Fruit fly (Drosophila melanogaster) whole organism, embryonic: ENCODE measurements around the gene CG10435.

ENCODE experiments used
- Abd-B ChIP-seq: fragments of 200-800 bp; sonication (Bioruptor generic); optimal IDR thresholded peaks from 2 replicates; lab custom pipeline; 2018; ENCODE audit warnings: missing biosample characterization, mild to moderate bottlenecking, missing genetic modification characterization, moderate library complexity
- Asciz ChIP-seq: fragments of 200-800 bp; sonication (Bioruptor generic); optimal IDR thresholded peaks from 2 replicates; lab custom pipeline; 2017; ENCODE audit warnings: missing biosample characterization, mild to moderate bottlenecking, missing genetic modification characterization, missing genetic modification reagents
- Blimp-1 ChIP-seq: fragments of 200-800 bp; sonication (Bioruptor generic); optimal IDR thresholded peaks from 3 replicates; lab custom pipeline; 2018; ENCODE audit warnings: missing biosample characterization, missing genetic modification characterization, mild to moderate bottlenecking, moderate library complexity, missing genetic modification reagents
- CG1024 ChIP-seq: fragments of 200-800 bp; sonication (Bioruptor generic); IDR thresholded peaks from 2 replicates; pipeline ENCODE4 v1.3.6; 2022; ENCODE audit warnings: missing biosample characterization, missing genetic modification characterization
- CG10543 ChIP-seq: fragments of 200-800 bp; sonication (Bioruptor generic); optimal IDR thresholded peaks from 3 replicates; lab custom pipeline; 2017; ENCODE audit warnings: missing biosample characterization, mild to moderate bottlenecking, missing genetic modification characterization, moderate library complexity
- CG11560 ChIP-seq: fragments of 200-800 bp; sonication (Bioruptor generic); IDR thresholded peaks from 3 replicates; pipeline ENCODE4 v1.3.6; 2022; ENCODE audit warnings: missing biosample characterization, missing genetic modification characterization
- CG12391 ChIP-seq: fragments of 200-800 bp; sonication (Bioruptor generic); optimal IDR thresholded peaks from 3 replicates; lab custom pipeline; 2018; ENCODE audit warnings: missing biosample characterization, mild to moderate bottlenecking, missing genetic modification characterization, moderate library complexity
- CG12942 ChIP-seq: fragments of 200-800 bp; sonication (Bioruptor generic); optimal IDR thresholded peaks from 3 replicates; lab custom pipeline; 2016; ENCODE audit warnings: missing biosample characterization, missing genetic modification characterization
- CG13624 ChIP-seq: fragments of 200-800 bp; sonication (Bioruptor generic); optimal IDR thresholded peaks from 2 replicates; lab custom pipeline; 2016; ENCODE audit warnings: missing biosample characterization, missing genetic modification characterization
- CG1603 ChIP-seq: fragments of 200-800 bp; sonication (Bioruptor generic); optimal IDR thresholded peaks from 2 replicates; lab custom pipeline; 2019; ENCODE audit warnings: missing biosample characterization, mild to moderate bottlenecking, missing genetic modification characterization, moderate library complexity
- CG17829 ChIP-seq: fragments of 200-800 bp; optimal IDR thresholded peaks from 2 replicates; lab custom pipeline; 2019; ENCODE audit warnings: missing biosample characterization, mild to moderate bottlenecking, missing genetic modification characterization, moderate library complexity
- CG2129 ChIP-seq: fragments of 200-800 bp; sonication (Bioruptor generic); IDR thresholded peaks from 2 replicates; pipeline ENCODE4 v1.3.6; 2022; ENCODE audit warnings: missing biosample characterization, missing genetic modification characterization; ENCODE audit not compliant: partially characterized antibody
- CG2199 ChIP-seq: fragments of 200-800 bp; sonication (Bioruptor generic); IDR thresholded peaks from 3 replicates; pipeline ENCODE4 v1.3.6; 2022; ENCODE audit warnings: missing biosample characterization, missing genetic modification characterization
- CG42726 ChIP-seq: fragments of 200-800 bp; sonication (Bioruptor generic); IDR thresholded peaks from 2 replicates; pipeline ENCODE4 v1.3.6; 2022; ENCODE audit warnings: missing biosample characterization, missing genetic modification characterization; ENCODE audit not compliant: partially characterized antibody
- CG4360 ChIP-seq: fragments of 200-800 bp; sonication (Bioruptor generic); IDR thresholded peaks from 2 replicates; pipeline ENCODE4 v1.3.6; 2022; ENCODE audit warnings: missing biosample characterization, missing genetic modification characterization
- CG5953 ChIP-seq: fragments of 200-800 bp; sonication (Bioruptor generic); IDR thresholded peaks from 2 replicates; pipeline ENCODE4 v1.3.6; 2022; ENCODE audit warnings: missing biosample characterization, missing genetic modification characterization
- CG9727 ChIP-seq: fragments of 200-800 bp; sonication (Bioruptor generic); optimal IDR thresholded peaks from 3 replicates; lab custom pipeline; 2017; ENCODE audit warnings: missing biosample characterization, mild to moderate bottlenecking, missing genetic modification characterization
- Deaf1 ChIP-seq: fragments of 200-800 bp; optimal IDR thresholded peaks from 3 replicates; lab custom pipeline; 2019; ENCODE audit warnings: missing biosample characterization, mild to moderate bottlenecking, missing genetic modification characterization, moderate library complexity
- Gsc ChIP-seq: fragments of 200-800 bp; sonication (Bioruptor generic); IDR thresholded peaks from 2 replicates; pipeline ENCODE4 v1.3.6; 2022; ENCODE audit warnings: missing biosample characterization, missing genetic modification characterization
- Gug ChIP-seq: fragments of 200-800 bp; sonication (Bioruptor generic); IDR thresholded peaks from 4 replicates; pipeline ENCODE4 v1.3.6; 2022; ENCODE audit warnings: missing biosample characterization, missing genetic modification characterization
- H2.0 ChIP-seq: fragments of 200-800 bp; sonication (Bioruptor generic); IDR thresholded peaks from 2 replicates; pipeline ENCODE4 v1.3.6; 2022; ENCODE audit warnings: missing biosample characterization, missing genetic modification characterization
- HHEX ChIP-seq: fragments of 200-800 bp; sonication (Bioruptor generic); optimal IDR thresholded peaks from 3 replicates; lab custom pipeline; 2017; ENCODE audit warnings: missing biosample characterization, mild to moderate bottlenecking, missing genetic modification characterization, missing genetic modification reagents
- HLH54F ChIP-seq: fragments of 200-800 bp; sonication (Bioruptor generic); optimal IDR thresholded peaks from 3 replicates; lab custom pipeline; 2016; ENCODE audit warnings: missing biosample characterization, missing genetic modification characterization
- Lpt ChIP-seq: fragments of >200 bp; optimal IDR thresholded peaks from 2 replicates; lab custom pipeline; 2018; ENCODE audit warnings: missing biosample characterization, missing genetic modification characterization
- NC2α ChIP-seq: fragments of 200-800 bp; sonication (Bioruptor generic); optimal IDR thresholded peaks from 2 replicates; lab custom pipeline; 2016; ENCODE audit warnings: missing biosample characterization, missing genetic modification characterization
- Nf-YB ChIP-seq: fragments of 200-800 bp; sonication (Bioruptor generic); optimal IDR thresholded peaks from 3 replicates; lab custom pipeline; 2019; ENCODE audit warnings: missing biosample characterization, mild to moderate bottlenecking, missing genetic modification characterization, moderate library complexity
- Nf-YC ChIP-seq: fragments of 200-800 bp; optimal IDR thresholded peaks from 3 replicates; lab custom pipeline; 2019; ENCODE audit warnings: missing biosample characterization, mild to moderate bottlenecking, missing genetic modification characterization, moderate library complexity
- Opbp ChIP-seq: fragments of 200-800 bp; sonication (Bioruptor generic); IDR thresholded peaks from 3 replicates; pipeline ENCODE4 v1.3.6; 2022; ENCODE audit warnings: missing biosample characterization, missing genetic modification characterization; ENCODE audit not compliant: partially characterized antibody
- Sry-δ ChIP-seq: fragments of 200-800 bp; sonication (Bioruptor generic); optimal IDR thresholded peaks from 2 replicates; lab custom pipeline; 2016; ENCODE audit warnings: missing biosample characterization, missing genetic modification characterization
- chm ChIP-seq: fragments of 200-800 bp; sonication (Bioruptor generic); IDR thresholded peaks from 2 replicates; pipeline ENCODE4 v1.3.6; 2022; ENCODE audit warnings: missing biosample characterization, missing genetic modification characterization
- fu2 ChIP-seq: fragments of 200-800 bp; sonication (Bioruptor generic); optimal IDR thresholded peaks from 2 replicates; lab custom pipeline; 2016; ENCODE audit warnings: missing biosample characterization, missing genetic modification characterization
- grn ChIP-seq: fragments of 200-800 bp; sonication (Bioruptor generic); optimal IDR thresholded peaks from 3 replicates; lab custom pipeline; 2017; ENCODE audit warnings: missing biosample characterization, missing genetic modification characterization
- gt ChIP-seq: fragments of 200-800 bp; sonication (Bioruptor generic); IDR thresholded peaks from 2 replicates; pipeline ENCODE4 v1.3.6; 2022; ENCODE audit warnings: missing biosample characterization, missing genetic modification characterization
- jigr1 ChIP-seq: fragments of 200-800 bp; sonication (Bioruptor generic); IDR thresholded peaks from 3 replicates; pipeline ENCODE4 v1.3.6; 2022; ENCODE audit warnings: missing biosample characterization, missing genetic modification characterization
- lov ChIP-seq, 2 experiments: fragments of 200-800 bp in 1 of 2; fragments of >200 bp in 1 of 2; sonication (Bioruptor generic) in 1 of 2; IDR thresholded peaks in 1 of 2; optimal IDR thresholded peaks in 1 of 2; 2 replicates in 1 of 2; 3 replicates in 1 of 2; pipeline versions ENCODE4 v1.3.6 to Lab custom; 2017 to 2022; ENCODE audit warnings: missing biosample characterization in 1 of 2, missing genetic modification characterization in 1 of 2
- mld ChIP-seq: fragments of 200-800 bp; sonication (Bioruptor generic); IDR thresholded peaks from 3 replicates; pipeline ENCODE4 v1.3.6; 2022; ENCODE audit warnings: missing biosample characterization, missing genetic modification characterization; ENCODE audit not compliant: partially characterized antibody
- nmo ChIP-seq: fragments of 200-800 bp; sonication (Bioruptor generic); optimal IDR thresholded peaks from 2 replicates; lab custom pipeline; 2018; ENCODE audit warnings: missing biosample characterization, mild to moderate bottlenecking, missing genetic modification characterization, moderate library complexity
- oc ChIP-seq: fragments of 200-800 bp; sonication (Bioruptor generic); optimal IDR thresholded peaks from 2 replicates; lab custom pipeline; 2018; ENCODE audit warnings: missing biosample characterization, mild to moderate bottlenecking, missing genetic modification characterization, moderate library complexity
- ro ChIP-seq: fragments of 200-800 bp; sonication (Bioruptor generic); IDR thresholded peaks from 2 replicates; pipeline ENCODE4 v1.3.6; 2022; ENCODE audit warnings: missing biosample characterization, missing genetic modification characterization
- sens-2 ChIP-seq: fragments of 200-800 bp; sonication (Bioruptor generic); IDR thresholded peaks from 2 replicates; pipeline ENCODE4 v1.3.6; 2022; ENCODE audit warnings: missing biosample characterization, missing genetic modification characterization
- shn ChIP-seq: fragments of 200-800 bp; sonication (Bioruptor generic); optimal IDR thresholded peaks from 3 replicates; lab custom pipeline; 2016; ENCODE audit warnings: missing biosample characterization, missing genetic modification characterization
- slp2 ChIP-seq: fragments of 200-800 bp; sonication (Bioruptor generic); optimal IDR thresholded peaks from 2 replicates; lab custom pipeline; 2016; ENCODE audit warnings: missing biosample characterization, missing genetic modification characterization
- stwl ChIP-seq: fragments of 200-800 bp; sonication (Bioruptor generic); optimal IDR thresholded peaks from 3 replicates; lab custom pipeline; 2018; ENCODE audit warnings: missing biosample characterization, mild to moderate bottlenecking, missing genetic modification characterization, moderate library complexity
- tin ChIP-seq: fragments of 200-800 bp; sonication (Bioruptor generic); optimal IDR thresholded peaks from 3 replicates; lab custom pipeline; 2016; ENCODE audit warnings: missing biosample characterization, missing genetic modification characterization
- ttk ChIP-seq: fragments of 200-800 bp; sonication (Bioruptor generic); IDR thresholded peaks from 2 replicates; pipeline ENCODE4 v2.1.2; 2022; ENCODE audit warnings: missing biosample characterization, missing genetic modification characterization
- unpg ChIP-seq: fragments of 200-800 bp; sonication (Bioruptor generic); optimal IDR thresholded peaks from 3 replicates; lab custom pipeline; 2018; ENCODE audit warnings: missing biosample characterization, mild to moderate bottlenecking, missing genetic modification characterization, moderate library complexity
- usp ChIP-seq: fragments of >200 bp; optimal IDR thresholded peaks from 2 replicates; lab custom pipeline; 2017; ENCODE audit warnings: missing biosample characterization, missing genetic modification characterization
- wdn ChIP-seq: fragments of 200-800 bp; sonication (Bioruptor generic); IDR thresholded peaks from 2 replicates; pipeline ENCODE4 v1.3.6; 2022; ENCODE audit warnings: missing biosample characterization, missing genetic modification characterization
- zen ChIP-seq: fragments of 200-800 bp; sonication (Bioruptor generic); optimal IDR thresholded peaks from 3 replicates; lab custom pipeline; 2018; ENCODE audit warnings: missing biosample characterization, mild to moderate bottlenecking, missing genetic modification characterization, moderate library complexity

CG10435 gene

dm6 chr3R:8001074-8001669 is 11.8 kb downstream of the CG10435 start, which contains the start of the genes Kmn2 and CG2698 (continued):
- TF ChIP-seq CG1603, result peak; percentile 57
- peak; percentile 73 for TF ChIP-seq Deaf1 (tag; lab: Kevin White, UChicago)
- TF ChIP-seq sens-2 (GFP tag; lab: Robert Waterston, UW), result peak; percentile 95
- peak; percentile 98 for TF ChIP-seq Abd-B
- peak; percentile 98 for TF ChIP-seq ttk (GFP tag; lab: Robert Waterston, UW)
- TF ChIP-seq NC2α, result peak; percentile 44
- TF ChIP-seq Gug (GFP tag; lab: Robert Waterston, UW), result peak; percentile 97
- TF ChIP-seq H2.0 (GFP tag; lab: Robert Waterston, UW), result peak; percentile 98
- no peak for TF ChIP-seq mld
- peak; percentile 47 for TF ChIP-seq Sry-δ (GFP tag; lab: Kevin White, UChicago)
- peak; percentile 92 for TF ChIP-seq CG11560 (tag; lab: Robert Waterston, UW)
- TF ChIP-seq CG42726, result 0 out of 2 replicates have a peak, but pooled peaks have one; percentile 27
- TF ChIP-seq CG5953 (GFP tag; lab: Robert Waterston, UW), result peak; percentile 96
- peak; percentile 73 for TF ChIP-seq CG13624 (GFP tag; lab: Kevin White, UChicago)
- TF ChIP-seq Asciz (GFP tag; lab: Kevin White, UChicago), result peak; percentile 85
- TF ChIP-seq CG17829, result peak; percentile 95
- peak; percentile 52 for TF ChIP-seq fu2
- TF ChIP-seq CG4360 (GFP tag; lab: Robert Waterston, UW), result peak; percentile 83
- TF ChIP-seq Nf-YC, result peak; percentile 84
- TF ChIP-seq oc (tag; lab: Kevin White, UChicago), result peak; percentile 94
- peak; percentile 92 for TF ChIP-seq Blimp-1 (GFP tag; lab: Kevin White, UChicago)
- TF ChIP-seq lov (optimal IDR thresholded peaks at IDR 0.05; lab: Kevin White, UChicago), result no peak
- peak; percentile 95 for TF ChIP-seq lov (GFP tag; IDR thresholded peaks at IDR 0.05; lab: Robert Waterston, UW)
- peak; percentile 96 for TF ChIP-seq wdn (GFP tag; lab: Robert Waterston, UW)
- TF ChIP-seq CG10543 (GFP tag; lab: Kevin White, UChicago), result peak; percentile 95
- TF ChIP-seq unpg, result peak; percentile 95
- TF ChIP-seq Nf-YB (GFP tag; lab: Kevin White, UChicago), result peak; percentile 82
- TF ChIP-seq slp2 (GFP tag; lab: Kevin White, UChicago), result peak; percentile 63
- peak; percentile 96 for TF ChIP-seq ro
- peak; percentile 90 for TF ChIP-seq stwl
- TF ChIP-seq CG1024, result peak; percentile 90
- peak; percentile 94 for TF ChIP-seq HHEX (GFP tag; lab: Kevin White, UChicago)
- TF ChIP-seq gt (GFP tag; lab: Robert Waterston, UW), result peak; percentile 95
- TF ChIP-seq CG12391 (tag; lab: Kevin White, UChicago), result peak; percentile 97
- TF ChIP-seq grn, result peak; percentile 53
- peak; percentile 74 for TF ChIP-seq shn
- TF ChIP-seq nmo (GFP tag; lab: Kevin White, UChicago), result peak; percentile 97
- peak; percentile 98 for TF ChIP-seq chm (GFP tag; lab: Robert Waterston, UW)
- TF ChIP-seq CG2199 (GFP tag; lab: Robert Waterston, UW), result peak; percentile 94
- no peak for TF ChIP-seq Lpt (GFP tag; lab: Kevin White, UChicago)
- no peak for TF ChIP-seq usp (GFP tag; lab: Kevin White, UChicago)
- TF ChIP-seq Opbp, result 0 out of 3 replicates have a peak, but pooled peaks have one; percentile 31
- TF ChIP-seq zen (tag; lab: Kevin White, UChicago), result peak; percentile 94
- TF ChIP-seq HLH54F (GFP tag; lab: Kevin White, UChicago), result peak; percentile 82
- peak; percentile 96 for TF ChIP-seq jigr1 (GFP tag; lab: Robert Waterston, UW)
- TF ChIP-seq tin (GFP tag; lab: Kevin White, UChicago), result peak; percentile 96
- TF ChIP-seq CG2129 (GFP tag; lab: Robert Waterston, UW), result no peak
- peak; percentile 96 for TF ChIP-seq CG9727 (GFP tag; lab: Kevin White, UChicago)
- peak; percentile 94 for TF ChIP-seq CG12942
- TF ChIP-seq Gsc (GFP tag; lab: Robert Waterston, UW), result peak; percentile 96
